Worm (Caenorhabditis elegans) whole organism, early embryonic: Measurements from ENCODE around the gene F10A3.4.

Experiments used
- B0310.2 ChIP-seq: sonication (generic microtip); optimal IDR thresholded peaks from 2 replicates; lab custom pipeline; 2016; ENCODE audit warnings: mild to moderate bottlenecking, missing genetic modification characterization, missing compliant biosample characterization
- F13C5.2 ChIP-seq: sonication (generic microtip); optimal IDR thresholded peaks from 2 replicates; lab custom pipeline; 2017; ENCODE audit warnings: mild to moderate bottlenecking, missing genetic modification characterization, inconsistent platforms, missing compliant biosample characterization
- aly-1 ChIP-seq: sonication (generic microtip); optimal IDR thresholded peaks from 2 replicates; lab custom pipeline; 2016; ENCODE audit warnings: missing genetic modification characterization, missing compliant biosample characterization
- ama-1 ChIP-seq: fragments of 150-350 bp; optimal IDR thresholded peaks from 2 replicates; lab custom pipeline; 2014
- ceh-13 ChIP-seq: fragments of 200-800 bp; sonication (Bioruptor generic); optimal IDR thresholded peaks from 2 replicates; lab custom pipeline; 2018; ENCODE audit warnings: mild to moderate bottlenecking, missing genetic modification characterization, missing compliant biosample characterization
- ceh-36 ChIP-seq: sonication (generic microtip); optimal IDR thresholded peaks from 2 replicates; lab custom pipeline; 2016; ENCODE audit warnings: missing genetic modification characterization, inconsistent platforms, missing compliant biosample characterization
- ets-7 ChIP-seq: sonication (generic microtip); optimal IDR thresholded peaks from 2 replicates; lab custom pipeline; 2016; ENCODE audit warnings: missing genotype, missing genetic modification characterization, missing compliant biosample characterization
- flt-1 ChIP-seq: fragments of 200-800 bp; sonication (Bioruptor generic); IDR thresholded peaks from 2 replicates; pipeline ENCODE4 v1.3.6; 2022; ENCODE audit warnings: missing genetic modification characterization, missing compliant biosample characterization
- hmbx-1 ChIP-seq: sonication (generic microtip); optimal IDR thresholded peaks from 2 replicates; lab custom pipeline; 2016; ENCODE audit warnings: mild to moderate bottlenecking, missing genetic modification characterization, missing compliant biosample characterization
- hmg-4 ChIP-seq: fragments of 200-800 bp; sonication (Bioruptor generic); optimal IDR thresholded peaks from 2 replicates; lab custom pipeline; 2018; ENCODE audit warnings: mild to moderate bottlenecking, missing genetic modification characterization, missing compliant biosample characterization
- hnd-1 ChIP-seq: sonication (generic microtip); optimal IDR thresholded peaks from 2 replicates; lab custom pipeline; 2016; ENCODE audit warnings: missing genetic modification characterization, missing compliant biosample characterization
- pes-1 ChIP-seq: fragments of 200-800 bp; sonication (Bioruptor generic); IDR thresholded peaks from 2 replicates; pipeline ENCODE4 v1.3.6; 2022; ENCODE audit warnings: missing genetic modification reagents, missing genetic modification characterization, missing compliant biosample characterization
- scrt-1 ChIP-seq: fragments of 200-800 bp; sonication (Bioruptor generic); IDR thresholded peaks from 2 replicates; pipeline ENCODE4 v1.3.6; 2022; ENCODE audit warnings: missing genetic modification characterization, missing compliant biosample characterization
- sea-1 ChIP-seq: fragments of 200-800 bp; sonication (Bioruptor generic); conservative IDR thresholded peaks from 2 replicates; pipeline ENCODE4 v1.3.6; 2022; ENCODE audit warnings: missing genetic modification characterization, missing compliant biosample characterization
- tbx-11 ChIP-seq: fragments of 200-800 bp; sonication (Bioruptor generic); IDR thresholded peaks from 2 replicates; pipeline ENCODE4 v1.3.6; 2022; ENCODE audit warnings: missing genetic modification characterization, missing compliant biosample characterization
- tbx-37 ChIP-seq: fragments of 200-800 bp; sonication (Bioruptor generic); conservative IDR thresholded peaks from 2 replicates; pipeline ENCODE4 v1.3.6; 2022; ENCODE audit warnings: missing genetic modification reagents, missing genetic modification characterization, missing compliant biosample characterization
- tra-4 ChIP-seq: sonication (generic microtip); optimal IDR thresholded peaks from 2 replicates; lab custom pipeline; 2017; ENCODE audit warnings: missing genetic modification characterization, missing compliant biosample characterization

F10A3.4 gene

DNA sequence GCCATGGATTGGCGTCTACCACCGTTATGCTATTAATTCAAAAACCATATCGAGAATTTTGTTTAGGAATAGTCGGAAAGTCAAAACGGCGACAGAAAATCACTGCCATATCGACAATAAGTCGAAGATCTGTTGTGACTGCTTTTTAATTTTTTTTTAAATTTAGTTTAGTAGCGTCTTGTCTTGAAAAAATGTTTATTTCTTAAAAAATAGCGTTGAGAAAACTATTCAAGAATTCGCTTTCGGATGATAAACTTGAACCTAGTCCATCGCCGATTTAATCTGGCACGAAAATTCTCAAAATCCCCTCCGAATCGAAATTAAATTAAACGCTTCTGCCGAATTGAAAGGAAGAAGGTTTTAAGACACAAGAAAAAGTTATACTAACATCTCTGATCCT is 43.2 kb downstream of the F10A3.4 start, which contains the start of gene srh-279:
Gene srh-279 (plus strand): TSS at position 301 of the 400 bp plus-strand sequence.
- TF ChIP-seq hnd-1 (tag; lab: Kevin White, UChicago) (no peak), B0310.2 (tag; lab: Kevin White, UChicago) (no peak), hmg-4 (GFP tag; lab: Kevin White, UChicago) (no peak), tra-4 (tag; lab: Kevin White, UChicago) (no peak), tbx-37 (GFP tag; lab: Robert Waterston, UW) (no peak), flt-1 (no peak), tbx-11 (GFP tag; lab: Robert Waterston, UW) (no peak), F13C5.2 (tag; lab: Kevin White, UChicago) (no peak), pes-1 (no peak), ets-7 (no peak), aly-1 (no peak)

- TF ChIP-seq hmbx-1 (tag; lab: Kevin White, UChicago) = no peak
- no peak for TF ChIP-seq ceh-13 (GFP tag; lab: Kevin White, UChicago)
- no peak for TF ChIP-seq pes-1
- TF ChIP-seq tra-4 (tag; lab: Kevin White, UChicago) = no peak
- no peak for TF ChIP-seq scrt-1 (GFP tag; lab: Robert Waterston, UW)
- TF ChIP-seq aly-1 = no peak
- no peak for TF ChIP-seq B0310.2 (tag; lab: Kevin White, UChicago)
- TF ChIP-seq tbx-37 (GFP tag; lab: Robert Waterston, UW) = no peak
- TF ChIP-seq F13C5.2 (tag; lab: Kevin White, UChicago) = no peak
- no peak for TF ChIP-seq flt-1
- TF ChIP-seq ets-7 = no peak
- no peak for TF ChIP-seq sea-1
- no peak for TF ChIP-seq ceh-36 (tag; lab: Kevin White, UChicago)
- no peak for TF ChIP-seq hnd-1 (tag; lab: Kevin White, UChicago)
- TF ChIP-seq tbx-11 (GFP tag; lab: Robert Waterston, UW) = no peak
- no peak for TF ChIP-seq hmg-4 (GFP tag; lab: Kevin White, UChicago)
- no peak for TF ChIP-seq ama-1 (lab: Kevin White, UChicago)
These were observed 45.7 kb downstream of the F10A3.4 start, which contains the start of gene rabr-4 for ce11 chrV:16194639-16195038. rabr-4 (plus strand) TSS chrV:16194939.

DNA sequence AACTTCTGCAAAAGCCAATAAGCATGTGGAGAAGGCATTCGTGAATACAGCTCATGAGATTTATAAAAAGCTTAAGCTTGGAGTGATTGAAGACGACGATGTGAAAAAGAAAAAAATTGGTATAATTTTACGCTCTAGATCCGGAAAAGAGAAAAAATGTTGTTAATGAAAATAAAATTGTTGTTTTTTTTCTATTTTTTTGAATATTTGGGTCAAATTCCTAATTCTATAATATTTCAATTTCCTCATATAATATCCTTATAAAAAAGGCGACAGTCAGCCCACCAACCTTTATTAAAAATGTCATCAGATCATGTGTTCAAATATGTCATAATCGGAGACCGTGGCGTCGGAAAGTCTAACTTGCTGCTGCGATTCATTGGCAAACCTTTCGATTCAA is 46.5 kb downstream of the F10A3.4 start, which contains the start of gene rabr-3:
Gene rabr-3 (plus strand): TSS at position 301 of the 400 bp plus-strand sequence.
- TF ChIP-seq flt-1 (no peak), aly-1 (no peak), hnd-1 (tag; lab: Kevin White, UChicago) (no peak), tbx-37 (GFP tag; lab: Robert Waterston, UW) (no peak), ama-1 (lab: Kevin White, UChicago) (no peak), ets-7 (no peak), tra-4 (tag; lab: Kevin White, UChicago) (no peak), ceh-36 (tag; lab: Kevin White, UChicago) (no peak), scrt-1 (GFP tag; lab: Robert Waterston, UW) (no peak), hmg-4 (GFP tag; lab: Kevin White, UChicago) (no peak), F13C5.2 (tag; lab: Kevin White, UChicago) (no peak)

ce11 chrV:16198016-16198415 is 49.1 kb downstream of the F10A3.4 start, which contains the start of gene F11A5.5:
F11A5.5 (plus strand) TSS chrV:16198316.
- TF ChIP-seq tbx-11 (GFP tag; lab: Robert Waterston, UW) (no peak), ceh-36 (tag; lab: Kevin White, UChicago) (no peak), ets-7 (no peak), F13C5.2 (tag; lab: Kevin White, UChicago) (no peak), ceh-13 (GFP tag; lab: Kevin White, UChicago) (no peak), scrt-1 (GFP tag; lab: Robert Waterston, UW) (no peak), hmbx-1 (tag; lab: Kevin White, UChicago) (no peak), hnd-1 (tag; lab: Kevin White, UChicago) (no peak), aly-1 (no peak), tra-4 (tag; lab: Kevin White, UChicago) (no peak), tbx-37 (GFP tag; lab: Robert Waterston, UW) (no peak)
